Fruit fly (Drosophila melanogaster): ENCODE measurements around the gene CG15731.

DNA sequence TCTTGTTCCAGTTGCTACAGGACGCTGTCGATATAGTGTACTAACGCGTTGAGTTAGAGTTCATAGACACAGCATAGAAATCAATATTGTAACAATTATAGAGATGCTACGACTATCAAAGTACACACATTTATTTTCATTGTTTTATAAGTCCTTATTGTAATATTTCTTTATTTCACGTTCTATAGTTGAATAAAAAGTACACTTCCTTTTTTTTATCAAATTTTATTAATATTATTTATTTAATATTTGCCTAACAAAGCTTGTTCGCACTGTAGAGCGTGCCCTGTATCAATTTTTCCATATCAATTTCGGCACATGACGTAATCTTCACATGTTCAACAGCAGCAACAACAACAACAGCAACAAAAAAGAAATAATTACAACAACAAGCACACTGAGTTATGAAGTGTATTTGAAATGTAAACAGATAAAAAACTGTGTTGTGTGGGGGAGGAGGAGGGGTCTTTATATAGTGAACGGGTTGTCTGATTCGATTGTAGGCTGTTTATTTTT lies 16.4 kb upstream of the CG15731 start:
- TF ChIP-seq psq (optimal IDR thresholded peaks at IDR 0.05) (no peak), pan (optimal IDR thresholded peaks at IDR 0.05) (no peak), Dll (optimal IDR thresholded peaks at IDR 0.05) (no peak), usp (GFP tag; optimal IDR thresholded peaks at IDR 0.05) (no peak), CG8478 (optimal IDR thresholded peaks at IDR 0.05) (no peak), EcR (GFP tag; optimal IDR thresholded peaks at IDR 0.05) (no peak)
